Worm (Caenorhabditis elegans): ENCODE data around the gene unc-53.
A peak's percentile ranks its signal among the peaks of the same experiment; 100 is the strongest.

unc-53 gene

ce11 chrII:11015734-11016133, 73.5 kb downstream of the unc-53 start:
- TF ChIP-seq ztf-4 (tag; optimal IDR thresholded peaks at IDR 0.05), result no peak
- TF ChIP-seq mab-5 (tag; optimal IDR thresholded peaks at IDR 0.05), result no peak
- TF ChIP-seq nhr-6 (tag; optimal IDR thresholded peaks at IDR 0.05), result no peak
- no peak for TF ChIP-seq ama-1 (optimal IDR thresholded peaks at IDR 0.05)
- TF ChIP-seq lin-11 (tag; optimal IDR thresholded peaks at IDR 0.05), result no peak
- TF ChIP-seq blmp-1 (tag; optimal IDR thresholded peaks at IDR 0.05; ENCODE audit: insufficient read depth), result no peak
- no peak for TF ChIP-seq elt-1 (tag; optimal IDR thresholded peaks at IDR 0.05)
- TF ChIP-seq gmeb-1 (tag; optimal IDR thresholded peaks at IDR 0.05), result no peak
- no peak for TF ChIP-seq nhr-11 (tag; optimal IDR thresholded peaks at IDR 0.05)
- no peak for TF ChIP-seq nhr-23 (tag; optimal IDR thresholded peaks at IDR 0.05)
- TF ChIP-seq zag-1 (tag; optimal IDR thresholded peaks at IDR 0.05), result no peak
- no peak for TF ChIP-seq ZK546.5 (tag; optimal IDR thresholded peaks at IDR 0.05)
- no peak for TF ChIP-seq nhr-10 (tag; optimal IDR thresholded peaks at IDR 0.05)
- TF ChIP-seq F13H6.1 (tag; optimal IDR thresholded peaks at IDR 0.05), result no peak
- TF ChIP-seq fos-1 (tag; optimal IDR thresholded peaks at IDR 0.05), result no peak

ce11 chrII:11015210-11015609, 74.0 kb downstream of the unc-53 start:
- peak; percentile 51 for TF ChIP-seq ama-1 (optimal IDR thresholded peaks at IDR 0.05)
- TF ChIP-seq Y55F3AM.14 (GFP tag; optimal IDR thresholded peaks at IDR 0.05), result no peak
- peak; percentile 73 for TF ChIP-seq nhr-25 (tag; optimal IDR thresholded peaks at IDR 0.05)

- TF ChIP-seq unc-55 (GFP tag; optimal IDR thresholded peaks at IDR 0.05), result no peak
- no peak for TF ChIP-seq Y55F3AM.14 (GFP tag; optimal IDR thresholded peaks at IDR 0.05)
- no peak for TF ChIP-seq alr-1 (tag; optimal IDR thresholded peaks at IDR 0.05)
- TF ChIP-seq peb-1 (tag; optimal IDR thresholded peaks at IDR 0.05), result no peak
- no peak for TF ChIP-seq lin-39 (tag; optimal IDR thresholded peaks at IDR 0.05)
- no peak for TF ChIP-seq nhr-11 (tag; optimal IDR thresholded peaks at IDR 0.05)
- no peak for TF ChIP-seq elt-3 (tag; optimal IDR thresholded peaks at IDR 0.05)
- no peak for TF ChIP-seq fos-1 (tag; optimal IDR thresholded peaks at IDR 0.05)
- TF ChIP-seq ztf-11 (tag; optimal IDR thresholded peaks at IDR 0.05), result no peak
- TF ChIP-seq egl-27 (tag; optimal IDR thresholded peaks at IDR 0.05), result no peak
- no peak for TF ChIP-seq nhr-23 (tag; optimal IDR thresholded peaks at IDR 0.05)
- TF ChIP-seq nhr-25 (tag; optimal IDR thresholded peaks at IDR 0.05), result no peak
- no peak for TF ChIP-seq ztf-1 (GFP tag; conservative IDR thresholded peaks at IDR 0.05)
- no peak for TF ChIP-seq ceh-16 (tag; optimal IDR thresholded peaks at IDR 0.05)
- no peak for TF ChIP-seq mdl-1 (tag; optimal IDR thresholded peaks at IDR 0.05)
- TF ChIP-seq unc-39 (tag; optimal IDR thresholded peaks at IDR 0.05), result no peak
- no peak for TF ChIP-seq sem-4 (tag; optimal IDR thresholded peaks at IDR 0.05)
- no peak for TF ChIP-seq lin-11 (tag; optimal IDR thresholded peaks at IDR 0.05)
- TF ChIP-seq lsy-2 (tag; optimal IDR thresholded peaks at IDR 0.05), result no peak
- no peak for TF ChIP-seq nhr-237 (tag; optimal IDR thresholded peaks at IDR 0.05)
Measured at ce11 chrII:11013667-11014066, 75.6 kb downstream of the unc-53 start, which contains the start of gene col-81. Gene col-81, minus strand, starts transcription at chrII:11013767.

ce11 chrII:11012532-11013179, 76.6 kb downstream of the unc-53 start:
- no peak for TF ChIP-seq crh-2 (tag; optimal IDR thresholded peaks at IDR 0.05)
- TF ChIP-seq ceh-82 (tag; optimal IDR thresholded peaks at IDR 0.05), result no peak
- no peak for TF ChIP-seq elt-1 (tag; optimal IDR thresholded peaks at IDR 0.05)
- no peak for TF ChIP-seq zag-1 (tag; optimal IDR thresholded peaks at IDR 0.05)
- no peak for TF ChIP-seq sem-4 (tag; optimal IDR thresholded peaks at IDR 0.05)
- TF ChIP-seq ztf-4 (tag; optimal IDR thresholded peaks at IDR 0.05), result no peak
- no peak for TF ChIP-seq C34F6.9 (tag; optimal IDR thresholded peaks at IDR 0.05)
- TF ChIP-seq nhr-25 (tag; optimal IDR thresholded peaks at IDR 0.05), result no peak
- no peak for TF ChIP-seq elt-3 (tag; optimal IDR thresholded peaks at IDR 0.05)
- TF ChIP-seq mdl-1 (tag; optimal IDR thresholded peaks at IDR 0.05), result no peak
- TF ChIP-seq dmd-4 (tag; optimal IDR thresholded peaks at IDR 0.05), result no peak
- TF ChIP-seq nhr-12 (tag; optimal IDR thresholded peaks at IDR 0.05), result no peak
- TF ChIP-seq skn-1 (tag; optimal IDR thresholded peaks at IDR 0.05), result no peak
- no peak for TF ChIP-seq unc-55 (GFP tag; optimal IDR thresholded peaks at IDR 0.05)
- TF ChIP-seq ztf-1 (GFP tag; conservative IDR thresholded peaks at IDR 0.05), result no peak
- no peak for TF ChIP-seq mbf-1 (tag; optimal IDR thresholded peaks at IDR 0.05)
- TF ChIP-seq unc-62 (GFP tag; optimal IDR thresholded peaks at IDR 0.05), result no peak
- TF ChIP-seq blmp-1 (tag; optimal IDR thresholded peaks at IDR 0.05; ENCODE audit: insufficient read depth), result no peak
- TF ChIP-seq lin-13 (GFP tag; optimal IDR thresholded peaks at IDR 0.05), result no peak
